Fruit fly (Drosophila melanogaster) whole organism, wandering third instar larva: ENCODE measurements around the gene ArfGAP1.

Experiments used
- Sp1 ChIP-seq: fragments of 200-800 bp; sonication (Bioruptor generic); optimal IDR thresholded peaks from 3 replicates; lab custom pipeline; 2019; ENCODE audit warnings: missing biosample characterization, mild to moderate bottlenecking, missing genetic modification characterization, moderate library complexity
- Vsx2 ChIP-seq: fragments of 200-300, 225-300 bp; sonication (Bioruptor generic); optimal IDR thresholded peaks from 2 replicates; lab custom pipeline; 2018; ENCODE audit warnings: missing biosample characterization, missing genetic modification characterization; ENCODE audit not compliant: partially characterized antibody
- lola ChIP-seq: fragments of >200 bp; optimal IDR thresholded peaks from 2 replicates; lab custom pipeline; 2017; ENCODE audit warnings: missing biosample characterization, missing genetic modification characterization

DNA sequence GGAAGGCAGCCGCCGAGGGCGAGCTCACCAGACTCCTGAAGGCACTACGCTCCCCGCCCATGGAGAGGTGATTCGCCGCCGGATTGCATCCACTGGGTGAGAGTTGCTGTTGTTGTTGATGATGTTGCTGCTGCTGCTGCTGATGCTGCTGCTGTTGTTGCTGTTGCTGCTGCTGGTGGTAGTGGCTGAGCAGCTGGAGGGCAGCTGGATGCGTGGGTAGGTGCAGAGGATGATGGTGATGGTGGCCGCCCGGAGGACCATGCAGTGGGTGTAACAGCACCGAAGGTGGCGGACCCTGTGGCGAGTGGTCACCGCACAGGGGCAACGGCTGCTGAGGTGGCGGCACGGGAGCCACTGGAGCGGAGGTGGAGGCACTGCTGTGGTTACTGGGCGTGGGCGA, 46.2 kb upstream of the ArfGAP1 start:
- TF ChIP-seq lola (no peak), Vsx2 (GFP tag; lab: Kevin White, UChicago) (no peak), Sp1 (no peak)
